Worm (Caenorhabditis elegans): ENCODE measurements around the gene Y39D8A.1.

Gene Y39D8A.1

DNA sequence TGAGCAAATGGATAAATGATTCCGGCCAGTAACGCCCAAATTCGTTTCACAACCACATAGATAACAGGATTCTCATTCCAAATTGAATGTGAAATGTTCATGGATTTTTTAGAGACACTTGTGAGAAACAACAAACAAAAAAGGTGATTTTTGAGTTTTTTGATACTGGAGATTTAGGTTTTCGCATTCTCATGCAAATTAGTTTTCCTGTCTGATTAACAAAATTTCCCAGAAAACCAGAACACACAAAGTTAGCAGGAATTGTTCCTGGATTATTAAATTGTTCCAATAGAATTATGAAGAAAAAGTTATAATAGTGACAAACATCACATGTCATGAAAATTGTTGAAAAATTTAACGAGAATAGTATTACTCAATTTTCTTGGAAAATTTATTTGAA lies 24.7 kb downstream of the Y39D8A.1 start, which contains the start of gene srh-33:
srh-33 (minus strand) TSS at position 101 of the 400 bp plus-strand sequence.
- no peak for TF ChIP-seq unc-98 (GFP tag; IDR thresholded peaks at IDR 0.05)
- TF ChIP-seq fkh-4 (tag; optimal IDR thresholded peaks at IDR 0.05; ENCODE audit: borderline replicate concordance): no peak
- TF ChIP-seq ceh-82 (tag; optimal IDR thresholded peaks at IDR 0.05): no peak
- TF ChIP-seq nhr-19 (GFP tag; conservative IDR thresholded peaks at IDR 0.05): no peak
- TF ChIP-seq C34B4.2 (tag; optimal IDR thresholded peaks at IDR 0.05): no peak
- no peak for TF ChIP-seq fkh-8 (tag; optimal IDR thresholded peaks at IDR 0.05)
- TF ChIP-seq nhr-11 (tag; optimal IDR thresholded peaks at IDR 0.05): no peak
- TF ChIP-seq snu-23 (GFP tag; optimal IDR thresholded peaks at IDR 0.05): no peak
- no peak for TF ChIP-seq nhr-85 (tag)
- no peak for TF ChIP-seq pqm-1 (tag; optimal IDR thresholded peaks at IDR 0.05)
- no peak for TF ChIP-seq ceh-88 (GFP tag; IDR thresholded peaks at IDR 0.05)
- no peak for TF ChIP-seq unc-30 (tag; optimal IDR thresholded peaks at IDR 0.05)
- no peak for TF ChIP-seq mdl-1 (tag; optimal IDR thresholded peaks at IDR 0.05)
- no peak for TF ChIP-seq F16B12.6 (tag; optimal IDR thresholded peaks at IDR 0.05)
- TF ChIP-seq rnt-1 (tag; optimal IDR thresholded peaks at IDR 0.05): no peak
- TF ChIP-seq sup-37 (GFP tag; optimal IDR thresholded peaks at IDR 0.05): no peak

DNA sequence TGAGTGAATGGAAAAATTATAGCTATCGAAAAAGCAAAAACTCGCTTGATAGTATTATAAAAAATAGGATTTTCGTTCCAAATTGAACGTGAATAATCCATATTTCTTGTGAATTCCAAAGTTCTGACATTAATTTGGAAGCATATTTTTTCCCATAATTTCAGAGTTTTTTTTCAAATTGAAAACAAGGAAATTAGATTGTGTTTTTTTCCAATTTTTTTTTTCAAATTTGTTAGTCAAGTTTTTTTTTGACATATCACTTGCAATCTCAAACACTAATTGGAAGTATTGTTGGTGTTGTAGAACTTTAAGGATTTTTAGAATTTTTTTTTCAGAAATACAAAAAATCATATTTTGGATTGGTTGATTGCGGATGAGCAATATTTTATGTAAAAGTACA lies 28.0 kb downstream of the Y39D8A.1 start, which contains the start of gene srh-34:
srh-34 (minus strand) TSS at position 101 of the 400 bp plus-strand sequence.
- no peak for TF ChIP-seq tlp-1 (tag; optimal IDR thresholded peaks at IDR 0.05)
- no peak for TF ChIP-seq nhr-85 (tag)
- no peak for TF ChIP-seq vab-15 (tag; optimal IDR thresholded peaks at IDR 0.05)
- no peak for TF ChIP-seq ets-5 (GFP tag; IDR thresholded peaks at IDR 0.05)
- TF ChIP-seq rnt-1 (tag; optimal IDR thresholded peaks at IDR 0.05): no peak
- TF ChIP-seq ztf-4 (tag; optimal IDR thresholded peaks at IDR 0.05): no peak
- TF ChIP-seq ceh-63 (GFP tag; optimal IDR thresholded peaks at IDR 0.05): no peak
- TF ChIP-seq nhr-71 (tag; optimal IDR thresholded peaks at IDR 0.05): no peak
- no peak for TF ChIP-seq swsn-7 (tag; optimal IDR thresholded peaks at IDR 0.05)
- TF ChIP-seq sox-4 (tag; optimal IDR thresholded peaks at IDR 0.05): no peak
- TF ChIP-seq Y116A8C.19 (tag; optimal IDR thresholded peaks at IDR 0.05; ENCODE audit: borderline replicate concordance): no peak
- no peak for TF ChIP-seq aha-1 (tag; optimal IDR thresholded peaks at IDR 0.05)
- TF ChIP-seq nhr-90 (tag; optimal IDR thresholded peaks at IDR 0.05; ENCODE audit: poor library complexity): no peak

DNA sequence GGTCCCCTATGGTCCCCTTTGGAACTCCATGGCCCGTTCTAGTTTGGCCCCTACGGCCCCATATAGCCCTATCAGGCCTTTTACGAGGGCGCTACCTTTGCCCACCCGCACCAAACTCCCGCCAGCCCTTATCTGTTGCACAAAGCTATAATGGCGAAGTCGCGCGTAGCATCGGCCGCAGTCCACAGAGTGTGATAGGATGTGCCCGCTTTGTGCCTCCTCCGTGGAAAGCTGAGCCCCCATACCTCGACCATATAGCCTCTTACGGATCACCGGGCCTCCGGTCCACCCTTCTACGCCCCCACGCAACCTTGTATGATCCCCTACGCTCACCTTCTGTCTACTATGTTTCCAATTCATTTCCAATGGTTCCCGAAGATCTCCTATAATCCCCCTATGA lies 28.5 kb downstream of the Y39D8A.1 start:
- no peak for TF ChIP-seq fos-1 (tag; optimal IDR thresholded peaks at IDR 0.05)
- TF ChIP-seq nhr-85 (tag): peak; percentile 8

DNA sequence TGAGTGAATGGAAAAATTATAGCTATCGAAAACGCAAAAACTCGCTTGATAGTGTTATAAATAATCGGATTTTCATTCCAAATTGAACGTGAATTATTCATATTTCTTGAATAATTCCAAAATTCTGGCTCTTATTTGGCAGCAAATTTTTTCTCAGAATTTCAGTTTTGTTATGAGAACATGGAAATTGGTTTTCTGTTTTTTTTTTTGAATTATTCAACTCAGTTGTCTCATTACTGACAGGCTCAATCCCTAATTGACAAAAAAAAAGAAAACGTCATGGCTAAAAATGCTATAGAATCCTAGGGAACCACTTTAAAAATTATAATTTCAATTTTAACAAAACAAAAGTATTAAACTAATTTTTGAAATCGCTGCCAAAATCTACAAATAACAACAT lies 30.6 kb downstream of the Y39D8A.1 start, which contains the start of gene srh-35:
srh-35 (minus strand) TSS at position 101 of the 400 bp plus-strand sequence.
- TF ChIP-seq nhr-85 (tag) (peak; percentile 10), lsy-2 (tag; optimal IDR thresholded peaks at IDR 0.05) (no peak)

DNA sequence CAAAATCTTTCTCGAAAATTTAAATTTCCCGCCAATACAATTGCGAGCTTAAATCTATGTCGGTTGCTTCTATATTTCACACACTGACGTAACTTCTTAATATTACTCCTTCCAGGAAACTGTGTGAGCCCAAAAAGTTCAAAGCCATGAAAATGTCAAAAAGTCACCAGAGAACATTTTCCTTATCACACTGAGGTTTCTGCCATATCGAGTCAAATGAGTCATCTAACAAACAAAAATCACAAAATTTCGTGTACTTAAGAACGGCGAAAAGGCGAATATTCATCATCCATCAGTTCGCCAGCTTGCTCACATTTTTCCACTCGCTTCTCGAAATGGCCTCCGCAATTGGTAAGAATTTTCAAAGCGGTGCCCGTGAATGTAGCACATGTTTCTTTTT lies 31.2 kb downstream of the Y39D8A.1 start, which contains the start of gene M02H5.8:
M02H5.8 (plus strand) TSS at position 297 of the 400 bp plus-strand sequence.
- TF ChIP-seq dsc-1 (tag; optimal IDR thresholded peaks at IDR 0.05): no peak
- TF ChIP-seq efl-1 (optimal IDR thresholded peaks at IDR 0.05): no peak
- peak in 1 of 2 experiments; percentile 31 for TF ChIP-seq efl-1 (GFP tag; optimal IDR thresholded peaks at IDR 0.05 in 1 of 2)
- no peak for TF ChIP-seq unc-30 (tag; optimal IDR thresholded peaks at IDR 0.05)
- TF ChIP-seq fkh-8 (tag; optimal IDR thresholded peaks at IDR 0.05): no peak

DNA sequence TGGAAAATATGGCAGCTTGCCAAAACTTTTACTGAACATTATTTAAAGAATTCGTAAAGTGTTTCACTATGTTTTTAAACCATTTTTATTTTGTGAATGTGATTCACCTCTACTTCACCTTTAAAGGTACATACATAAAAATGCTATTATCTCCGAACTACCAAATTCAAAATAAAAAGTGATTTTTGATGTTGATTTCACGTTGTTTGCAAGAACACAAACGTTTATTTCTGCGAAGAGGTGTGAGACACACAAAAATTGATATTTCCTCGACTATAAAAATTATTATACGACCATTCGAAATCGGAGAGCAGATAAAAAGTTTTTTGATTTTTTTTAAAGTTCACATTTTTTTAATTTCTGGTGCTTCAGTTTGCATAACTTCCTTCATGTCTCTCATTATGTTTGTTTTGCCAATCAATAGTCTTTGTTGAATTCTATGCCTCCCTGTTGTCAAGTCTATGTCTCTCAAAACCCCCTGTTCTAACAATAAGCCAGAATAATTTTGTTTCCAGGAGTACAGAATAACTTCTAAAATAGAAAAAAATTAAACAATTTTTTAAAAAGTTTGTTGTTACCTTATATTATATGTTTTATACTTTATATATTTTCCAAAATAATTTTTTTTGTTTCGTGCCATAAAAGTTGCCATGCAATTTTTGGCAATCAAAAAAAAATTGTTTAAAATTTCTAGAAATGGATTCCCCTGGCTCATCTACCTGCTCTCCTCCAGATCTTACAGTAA lies 32.4 kb downstream of the Y39D8A.1 start, which contains the start of gene nhr-123:
nhr-123 (plus strand) TSS at position 695 of the 745 bp plus-strand sequence.
- TF ChIP-seq efl-1 (optimal IDR thresholded peaks at IDR 0.05) (no peak), efl-1 (GFP tag; optimal IDR thresholded peaks at IDR 0.05 in 1 of 2) (peak in 1 of 2 experiments; percentile 90), unc-62 (GFP tag; optimal IDR thresholded peaks at IDR 0.05) (no peak)

All from whole organism, L1 larva.